Worm (Caenorhabditis elegans): ENCODE results near the gene Y39B6A.1.

ce11 chrV:19158664-19159063 lies 44.7 kb downstream of the Y39B6A.1 start, which contains the start of gene Y39B6A.5:
- TF ChIP-seq ref-1 (GFP tag; conservative IDR thresholded peaks at IDR 0.05) (no peak), flt-1 (GFP tag; IDR thresholded peaks at IDR 0.05) (no peak), tab-1 (GFP tag; IDR thresholded peaks at IDR 0.05) (no peak), T22C8.4 (GFP tag; IDR thresholded peaks at IDR 0.05) (no peak), ztf-29 (GFP tag; IDR thresholded peaks at IDR 0.05) (no peak), ztf-23 (GFP tag; IDR thresholded peaks at IDR 0.05) (no peak), med-1 (GFP tag; optimal IDR thresholded peaks at IDR 0.05; ENCODE audit: insufficient read depth) (no peak), cog-1 (tag; optimal IDR thresholded peaks at IDR 0.05) (no peak), klf-2 (GFP tag; conservative IDR thresholded peaks at IDR 0.05) (no peak)
